Worm (Caenorhabditis elegans) whole organism, L1 larva: ENCODE results near the gene clec-128.

Experiments used
- C04F5.9 ChIP-seq: sonication (generic microtip); optimal IDR thresholded peaks from 2 replicates; lab custom pipeline; 2016; ENCODE audit warnings: missing genetic modification characterization, missing compliant biosample characterization
- F16B12.6 ChIP-seq: fragments of 150-350 bp; optimal IDR thresholded peaks from 2 replicates; lab custom pipeline; 2014; ENCODE audit warnings: missing biosample characterization, missing genetic modification characterization
- aha-1 ChIP-seq: fragments of 150-350 bp; optimal IDR thresholded peaks from 2 replicates; lab custom pipeline; 2014; ENCODE audit warnings: missing biosample characterization, missing genetic modification characterization
- blmp-1 ChIP-seq: fragments of 150-350 bp; optimal IDR thresholded peaks from 2 replicates; lab custom pipeline; 2014; ENCODE audit warnings: missing biosample characterization, missing genetic modification characterization
- ceh-82 ChIP-seq, 3 experiments: fragments of 150-350 bp in 1 of 3; sonication (generic microtip) in 2 of 3; optimal IDR thresholded peaks; 2 replicates each; lab custom pipeline; 2014 to 2017; ENCODE audit warnings: missing biosample characterization in 3 of 3, missing genetic modification characterization in 3 of 3
- ceh-88 ChIP-seq: fragments of 200-800 bp; sonication (Bioruptor generic); IDR thresholded peaks from 2 replicates; pipeline ENCODE4 v1.3.6; 2022; ENCODE audit warnings: missing genetic modification characterization, missing compliant biosample characterization
- dpl-1 ChIP-seq, 3 experiments: fragments of 150-350 bp in 2 of 3; sonication (generic microtip) in 1 of 3; optimal IDR thresholded peaks; 2 replicates each; lab custom pipeline; 2014 to 2017; ENCODE audit warnings: missing biosample characterization in 3 of 3, missing genetic modification characterization in 3 of 3, missing genetic modification reagents in 3 of 3
- dsc-1 ChIP-seq: sonication (generic microtip); optimal IDR thresholded peaks from 2 replicates; lab custom pipeline; 2016; ENCODE audit warnings: mild to moderate bottlenecking, missing genetic modification characterization, missing compliant biosample characterization
- efl-1 ChIP-seq, 4 experiments: fragments of 150-350 bp; optimal IDR thresholded peaks in 3 of 4; peaks in 1 of 4; 1 replicate in 1 of 4; 2 replicates in 3 of 4; lab custom pipeline; 2014; ENCODE audit warnings: missing biosample characterization in 2 of 4, missing genetic modification characterization in 2 of 4, missing genetic modification reagents in 2 of 4
- egl-13 ChIP-seq: sonication (generic microtip); optimal IDR thresholded peaks from 2 replicates; lab custom pipeline; 2016; ENCODE audit warnings: missing genotype, missing genetic modification reagents, missing genetic modification characterization, missing compliant biosample characterization
- ets-5 ChIP-seq: fragments of 200-800 bp; sonication (Bioruptor generic); IDR thresholded peaks from 2 replicates; pipeline ENCODE4 v1.3.6; 2022; ENCODE audit warnings: missing genetic modification characterization, missing compliant biosample characterization
- fkh-10 ChIP-seq: sonication (generic microtip); optimal IDR thresholded peaks from 2 replicates; lab custom pipeline; 2017; ENCODE audit warnings: missing biosample characterization, missing genetic modification reagents, missing genetic modification characterization
- fkh-4 ChIP-seq: sonication (generic microtip); optimal IDR thresholded peaks from 2 replicates; lab custom pipeline; 2016; ENCODE audit warnings: missing compliant biosample characterization, missing genetic modification characterization, borderline replicate concordance
- fkh-8 ChIP-seq: sonication (generic microtip); optimal IDR thresholded peaks from 2 replicates; lab custom pipeline; 2016; ENCODE audit warnings: mild to moderate bottlenecking, missing genetic modification characterization, missing compliant biosample characterization
- fos-1 ChIP-seq: fragments of 150-350 bp; optimal IDR thresholded peaks from 2 replicates; lab custom pipeline; 2014; ENCODE audit warnings: missing biosample characterization, missing genetic modification characterization
- grh-1 ChIP-seq: fragments of 200-800 bp; sonication (Bioruptor generic); IDR thresholded peaks from 2 replicates; pipeline ENCODE4 v1.3.6; 2022; ENCODE audit warnings: missing genetic modification reagents, missing genetic modification characterization, missing compliant biosample characterization
- irx-1 ChIP-seq: sonication (generic microtip); optimal IDR thresholded peaks from 2 replicates; lab custom pipeline; 2016; ENCODE audit warnings: missing genetic modification characterization, missing compliant biosample characterization
- isw-1 ChIP-seq: fragments of 200-800 bp; sonication (Bioruptor generic); IDR thresholded peaks from 2 replicates; pipeline ENCODE4 v1.3.6; 2022; ENCODE audit warnings: missing genetic modification characterization, missing compliant biosample characterization
- lin-13 ChIP-seq: fragments of 150-350 bp; optimal IDR thresholded peaks from 2 replicates; lab custom pipeline; 2014; ENCODE audit warnings: missing biosample characterization, missing genetic modification reagents, missing genetic modification characterization
- lin-14 ChIP-seq: fragments of 200-800 bp; sonication (Bioruptor generic); optimal IDR thresholded peaks from 2 replicates; lab custom pipeline; 2018; ENCODE audit warnings: mild to moderate bottlenecking, missing genetic modification characterization, moderate library complexity, missing compliant biosample characterization
- lin-15B ChIP-seq: fragments of 150-350 bp; sonication (generic microtip); optimal IDR thresholded peaks from 3 replicates; lab custom pipeline; 2014; ENCODE audit warnings: missing biosample characterization, missing genetic modification characterization
- mab-9 ChIP-seq: fragments of 200-800 bp; sonication (Bioruptor generic); IDR thresholded peaks from 2 replicates; pipeline ENCODE4 v1.3.6; 2022; ENCODE audit warnings: missing genetic modification reagents, missing genetic modification characterization, missing compliant biosample characterization
- mdl-1 ChIP-seq, 2 experiments: fragments of 150-350 bp; optimal IDR thresholded peaks; 2 replicates each; lab custom pipeline; 2014 to 2017; ENCODE audit warnings: missing biosample characterization in 2 of 2, missing genetic modification characterization in 2 of 2, inconsistent platforms in 1 of 2
- nhr-11 ChIP-seq: fragments of 150-350 bp; optimal IDR thresholded peaks from 2 replicates; lab custom pipeline; 2014; ENCODE audit warnings: missing biosample characterization, missing genetic modification characterization
- nhr-19 ChIP-seq: fragments of 200-800 bp; sonication (Bioruptor generic); conservative IDR thresholded peaks from 2 replicates; pipeline ENCODE4 v1.3.6; 2022; ENCODE audit warnings: missing genetic modification characterization, missing compliant biosample characterization
- nhr-20 ChIP-seq: sonication (generic microtip); optimal IDR thresholded peaks from 2 replicates; lab custom pipeline; 2016; ENCODE audit warnings: mild to moderate bottlenecking, missing genetic modification characterization, missing compliant biosample characterization
- nhr-237 ChIP-seq: fragments of 150-350 bp; optimal IDR thresholded peaks from 2 replicates; lab custom pipeline; 2014; ENCODE audit warnings: missing biosample characterization, missing genetic modification characterization
- nhr-71 ChIP-seq: sonication (generic microtip); optimal IDR thresholded peaks from 2 replicates; lab custom pipeline; 2016; ENCODE audit warnings: mild to moderate bottlenecking, missing genetic modification characterization, moderate library complexity, missing compliant biosample characterization
- nhr-77 ChIP-seq: fragments of 150-350 bp; optimal IDR thresholded peaks from 2 replicates; lab custom pipeline; 2014; ENCODE audit warnings: missing biosample characterization, missing genetic modification characterization
- nhr-84 ChIP-seq: sonication (generic microtip); optimal IDR thresholded peaks from 2 replicates; lab custom pipeline; 2017; ENCODE audit warnings: missing biosample characterization, missing genetic modification characterization
- nhr-85 ChIP-seq: sonication (generic microtip); peaks from one replicate; lab custom pipeline; 2016; ENCODE audit warnings: missing genetic modification characterization, inconsistent platforms, missing compliant biosample characterization
- nhr-90 ChIP-seq: sonication (generic microtip); optimal IDR thresholded peaks from 2 replicates; lab custom pipeline; 2016; ENCODE audit warnings: mild to moderate bottlenecking, missing genetic modification characterization, missing compliant biosample characterization; ENCODE audit not compliant: poor library complexity
- rnt-1 ChIP-seq: sonication (generic microtip); optimal IDR thresholded peaks from 2 replicates; lab custom pipeline; 2016; ENCODE audit warnings: mild to moderate bottlenecking, missing genetic modification characterization, moderate library complexity, missing compliant biosample characterization
- snpc-4 ChIP-seq: fragments of 150-350 bp; optimal IDR thresholded peaks from 2 replicates; lab custom pipeline; 2014; ENCODE audit warnings: missing biosample characterization, missing genetic modification characterization
- snu-23 ChIP-seq: sonication (generic microtip); optimal IDR thresholded peaks from 2 replicates; lab custom pipeline; 2016; ENCODE audit warnings: missing genetic modification characterization, missing compliant biosample characterization
- swsn-7 ChIP-seq: sonication (generic microtip); optimal IDR thresholded peaks from 2 replicates; lab custom pipeline; 2016; ENCODE audit warnings: missing genetic modification characterization, missing compliant biosample characterization
- tbx-2 ChIP-seq: sonication (generic microtip); optimal IDR thresholded peaks from 2 replicates; lab custom pipeline; 2016; ENCODE audit warnings: missing genetic modification characterization, missing compliant biosample characterization
- unc-86 ChIP-seq: sonication (generic microtip); optimal IDR thresholded peaks from 2 replicates; lab custom pipeline; 2016; ENCODE audit warnings: missing genetic modification characterization, missing compliant biosample characterization
- unc-98 ChIP-seq: fragments of 200-800 bp; sonication (Bioruptor generic); IDR thresholded peaks from 2 replicates; pipeline ENCODE4 v1.3.6; 2022; ENCODE audit warnings: missing genetic modification characterization, missing compliant biosample characterization

clec-128 gene

ce11 chrII:3540151-3540550 lies 30.7 kb downstream of the clec-128 start:
- TF ChIP-seq efl-1 (optimal IDR thresholded peaks at IDR 0.05; lab: Kevin White, UChicago), result no peak
- TF ChIP-seq efl-1 (GFP tag; optimal IDR thresholded peaks at IDR 0.05 in 1 of 2; lab: Kevin White, UChicago), result peak in 1 of 2 experiments; percentile 2
- no peak for TF ChIP-seq egl-13 (tag; lab: Kevin White, UChicago)

ce11 chrII:3528256-3528655 lies 42.6 kb downstream of the clec-128 start, which contains the start of gene ncs-6:
TSS of gene ncs-6 (minus strand) at chrII:3528516.
- TF ChIP-seq nhr-11 (tag; lab: Kevin White, UChicago) (no peak), fkh-8 (tag; lab: Kevin White, UChicago) (peak; percentile 73), tbx-2 (tag; lab: Kevin White, UChicago) (no peak), nhr-77 (tag; lab: Kevin White, UChicago) (no peak), efl-1 (optimal IDR thresholded peaks at IDR 0.05; lab: Kevin White, UChicago) (no peak), efl-1 (GFP tag; optimal IDR thresholded peaks at IDR 0.05 in 1 of 2; lab: Kevin White, UChicago) (no peak), aha-1 (tag; lab: Kevin White, UChicago) (no peak)

ce11 chrII:3527460-3527859 lies 43.4 kb downstream of the clec-128 start:
- TF ChIP-seq nhr-90 (tag; lab: Kevin White, UChicago) (no peak), lin-14 (GFP tag; lab: Kevin White, UChicago) (peak; percentile 40), dsc-1 (tag; lab: Kevin White, UChicago) (peak; percentile 29), tbx-2 (tag; lab: Kevin White, UChicago) (peak; percentile 10), nhr-19 (GFP tag; lab: Robert Waterston, UW) (no peak), efl-1 (optimal IDR thresholded peaks at IDR 0.05; lab: Kevin White, UChicago) (no peak), efl-1 (GFP tag; optimal IDR thresholded peaks at IDR 0.05 in 1 of 2; lab: Kevin White, UChicago) (peak in 1 of 2 experiments; percentile 65), nhr-84 (tag; lab: Kevin White, UChicago) (no peak), nhr-85 (no peak)

- TF ChIP-seq efl-1 (optimal IDR thresholded peaks at IDR 0.05; lab: Kevin White, UChicago), result no peak
- TF ChIP-seq efl-1 (GFP tag; optimal IDR thresholded peaks at IDR 0.05 in 1 of 2; lab: Kevin White, UChicago), result peak in 1 of 2 experiments; percentile 50
- TF ChIP-seq aha-1 (tag; lab: Kevin White, UChicago), result no peak
- TF ChIP-seq ets-5, result no peak
Observed at ce11 chrII:3524097-3524496, 46.7 kb downstream of the clec-128 start, which contains the start of gene col-72. TSS of gene col-72 (minus strand) at chrII:3524197.

ce11 chrII:3523547-3523946 lies 47.3 kb downstream of the clec-128 start:
- peak; percentile 73 for TF ChIP-seq rnt-1 (tag; lab: Kevin White, UChicago)
- TF ChIP-seq tbx-2 (tag; lab: Kevin White, UChicago), result peak; percentile 74
- peak; percentile 47 to 73 (median 67) for TF ChIP-seq dpl-1 (GFP tag; optimal IDR thresholded peaks at IDR 0.05; lab: Kevin White, UChicago)
- TF ChIP-seq F16B12.6 (tag; lab: Kevin White, UChicago), result peak; percentile 80
- TF ChIP-seq unc-86 (tag; lab: Kevin White, UChicago), result peak; percentile 57
- peak; percentile 25 for TF ChIP-seq fos-1 (tag; lab: Kevin White, UChicago)
- peak; percentile 71 to 79 for TF ChIP-seq efl-1 (optimal IDR thresholded peaks at IDR 0.05; lab: Kevin White, UChicago)
- TF ChIP-seq efl-1 (GFP tag; optimal IDR thresholded peaks at IDR 0.05 in 1 of 2; lab: Kevin White, UChicago), result peak; percentile 66 to 97
- TF ChIP-seq fkh-4 (tag; lab: Kevin White, UChicago), result peak; percentile 18
- peak; percentile 70 for TF ChIP-seq nhr-85
- peak; percentile 40 for TF ChIP-seq nhr-90 (tag; lab: Kevin White, UChicago)
- peak; percentile 61 for TF ChIP-seq lin-13 (GFP tag; lab: Kevin White, UChicago)
- TF ChIP-seq grh-1, result peak; percentile 83
- TF ChIP-seq snu-23 (GFP tag; lab: Kevin White, UChicago), result peak; percentile 85
- TF ChIP-seq swsn-7 (tag; lab: Kevin White, UChicago), result peak; percentile 73
- peak; percentile 57; the same call in 1 of the 2 replicates for TF ChIP-seq unc-98
- TF ChIP-seq mab-9 (GFP tag; lab: Robert Waterston, UW), result peak; percentile 60; the same call in 1 of the 2 replicates
- TF ChIP-seq nhr-77 (tag; lab: Kevin White, UChicago), result peak; percentile 87
- peak; percentile 43 for TF ChIP-seq fkh-10 (GFP tag; lab: Kevin White, UChicago)
- TF ChIP-seq fkh-8 (tag; lab: Kevin White, UChicago), result peak; percentile 79
- TF ChIP-seq dsc-1 (tag; lab: Kevin White, UChicago), result peak; percentile 58
- TF ChIP-seq nhr-237 (tag; lab: Kevin White, UChicago), result peak; percentile 34
- TF ChIP-seq lin-14 (GFP tag; lab: Kevin White, UChicago), result peak; percentile 81
- peak; percentile 15 for TF ChIP-seq blmp-1 (tag; lab: Kevin White, UChicago)
- TF ChIP-seq egl-13 (tag; lab: Kevin White, UChicago), result peak; percentile 45
- TF ChIP-seq ceh-88 (GFP tag; lab: Robert Waterston, UW), result peak; percentile 82
- TF ChIP-seq isw-1 (GFP tag; lab: Robert Waterston, UW), result peak; percentile 81
- peak in 1 of 2 experiments; percentile 27 for TF ChIP-seq mdl-1 (tag; optimal IDR thresholded peaks at IDR 0.05; lab: Kevin White, UChicago)
- peak; percentile 13 for TF ChIP-seq snpc-4 (tag; lab: Kevin White, UChicago)
- TF ChIP-seq irx-1, result peak; percentile 39
- peak in 2 of 3 experiments; percentile 50 to 54 for TF ChIP-seq ceh-82 (tag; optimal IDR thresholded peaks at IDR 0.05; lab: Kevin White, UChicago)
- peak; percentile 84 for TF ChIP-seq lin-15B (tag; lab: Kevin White, UChicago)
- TF ChIP-seq C04F5.9 (tag; lab: Kevin White, UChicago), result peak; percentile 68
- peak; percentile 79 for TF ChIP-seq nhr-20 (tag; lab: Kevin White, UChicago)
- TF ChIP-seq nhr-71 (tag; lab: Kevin White, UChicago), result peak; percentile 88
